Worm (Caenorhabditis elegans) whole organism, early embryonic: ENCODE data around the gene cec-7.

Experiments
- B0310.2 ChIP-seq: sonication (generic microtip); optimal IDR thresholded peaks from 2 replicates; lab custom pipeline; 2016; ENCODE audit warnings: mild to moderate bottlenecking, missing genetic modification characterization, missing compliant biosample characterization
- ama-1 ChIP-seq: fragments of 150-350 bp; optimal IDR thresholded peaks from 2 replicates; lab custom pipeline; 2014
- ceh-36 ChIP-seq: sonication (generic microtip); optimal IDR thresholded peaks from 2 replicates; lab custom pipeline; 2016; ENCODE audit warnings: missing genetic modification characterization, inconsistent platforms, missing compliant biosample characterization
- ets-7 ChIP-seq: sonication (generic microtip); optimal IDR thresholded peaks from 2 replicates; lab custom pipeline; 2016; ENCODE audit warnings: missing genotype, missing genetic modification characterization, missing compliant biosample characterization
- flt-1 ChIP-seq: fragments of 200-800 bp; sonication (Bioruptor generic); IDR thresholded peaks from 2 replicates; pipeline ENCODE4 v1.3.6; 2022; ENCODE audit warnings: missing genetic modification characterization, missing compliant biosample characterization
- hmbx-1 ChIP-seq: sonication (generic microtip); optimal IDR thresholded peaks from 2 replicates; lab custom pipeline; 2016; ENCODE audit warnings: mild to moderate bottlenecking, missing genetic modification characterization, missing compliant biosample characterization
- hmg-4 ChIP-seq: fragments of 200-800 bp; sonication (Bioruptor generic); optimal IDR thresholded peaks from 2 replicates; lab custom pipeline; 2018; ENCODE audit warnings: mild to moderate bottlenecking, missing genetic modification characterization, missing compliant biosample characterization
- pes-1 ChIP-seq: fragments of 200-800 bp; sonication (Bioruptor generic); IDR thresholded peaks from 2 replicates; pipeline ENCODE4 v1.3.6; 2022; ENCODE audit warnings: missing genetic modification reagents, missing genetic modification characterization, missing compliant biosample characterization
- scrt-1 ChIP-seq: fragments of 200-800 bp; sonication (Bioruptor generic); IDR thresholded peaks from 2 replicates; pipeline ENCODE4 v1.3.6; 2022; ENCODE audit warnings: missing genetic modification characterization, missing compliant biosample characterization
- tbx-11 ChIP-seq: fragments of 200-800 bp; sonication (Bioruptor generic); IDR thresholded peaks from 2 replicates; pipeline ENCODE4 v1.3.6; 2022; ENCODE audit warnings: missing genetic modification characterization, missing compliant biosample characterization

DNA sequence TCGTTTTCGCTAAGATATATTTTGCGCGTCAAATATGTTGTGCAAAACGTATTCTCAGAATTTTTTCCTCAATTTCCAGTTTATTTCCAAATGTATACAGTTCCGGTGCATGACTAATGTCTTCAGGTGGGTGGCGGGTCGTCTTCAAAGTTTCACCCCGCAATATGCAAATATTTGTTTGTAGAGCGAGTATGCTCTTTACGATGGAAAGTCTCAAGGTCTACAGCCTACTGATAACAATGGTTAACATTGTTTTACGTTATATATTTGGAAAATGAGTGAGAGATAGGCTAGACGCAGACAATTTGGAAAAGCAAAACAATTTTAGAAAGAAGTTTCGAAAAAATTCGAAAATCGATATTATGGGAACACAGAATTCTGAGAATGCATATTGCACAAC is 40.5 kb upstream of the cec-7 start:
- TF ChIP-seq ama-1 (lab: Kevin White, UChicago) (no peak), ets-7 (no peak), hmg-4 (no peak), tbx-11 (GFP tag; lab: Robert Waterston, UW) (no peak), flt-1 (GFP tag; lab: Robert Waterston, UW) (no peak), hmbx-1 (tag; lab: Kevin White, UChicago) (no peak), scrt-1 (GFP tag; lab: Robert Waterston, UW) (no peak), ceh-36 (tag; lab: Kevin White, UChicago) (no peak), B0310.2 (no peak), pes-1 (GFP tag; lab: Robert Waterston, UW) (no peak)
